Fruit fly (Drosophila melanogaster): ENCODE results near the gene Ptth.

Ptth gene

dm6 chr2L:594635-595384 is 18.1 kb upstream of the Ptth start, which contains the start of gene Gsc:
Gene Gsc (minus strand): TSS chr2L:594685.
- TF ChIP-seq CG17801 (GFP tag; optimal IDR thresholded peaks at IDR 0.05; ENCODE audit: partially characterized antibody): no peak

- TF ChIP-seq CG17801 (GFP tag; optimal IDR thresholded peaks at IDR 0.05; ENCODE audit: partially characterized antibody): no peak
These were observed 17.4 kb upstream of the Ptth start for dm6 chr2L:594048-594447.

dm6 chr2L:591511-591910 is 14.8 kb upstream of the Ptth start:
- no peak for TF ChIP-seq CG17801 (GFP tag; optimal IDR thresholded peaks at IDR 0.05; ENCODE audit: partially characterized antibody)

- no peak for TF ChIP-seq CG17801 (GFP tag; optimal IDR thresholded peaks at IDR 0.05; ENCODE audit: partially characterized antibody)
These were observed 8.6 kb upstream of the Ptth start for dm6 chr2L:585268-585667.

dm6 chr2L:577186-577585 is 490 bp upstream of the Ptth start, which contains the start of gene Pph13:
Gene Pph13 (plus strand): TSS chr2L:577486.
- no peak for TF ChIP-seq CG17801 (GFP tag; optimal IDR thresholded peaks at IDR 0.05; ENCODE audit: partially characterized antibody)

- peak; percentile 81 for TF ChIP-seq CG17801 (GFP tag; optimal IDR thresholded peaks at IDR 0.05; ENCODE audit: partially characterized antibody)
These were observed 2.5 kb downstream of the Ptth start, which contains the start of the genes Ipk2 and cold for dm6 chr2L:574226-574625. Gene Ipk2 (minus strand): TSS chr2L:574264. Gene cold (plus strand): TSS chr2L:574291.

- peak; percentile 28 for TF ChIP-seq CG17801 (GFP tag; optimal IDR thresholded peaks at IDR 0.05; ENCODE audit: partially characterized antibody)
These were observed 8.7 kb downstream of the Ptth start, which contains the start of the genes Nle and Sf3b1 for dm6 chr2L:568030-568429. Gene Nle (minus strand): TSS chr2L:568121. Gene Sf3b1 (plus strand): TSS chr2L:568340.

dm6 chr2L:563769-564550 is 12.7 kb downstream of the Ptth start, which contains the start of the genes uncNacbeta and CG2794:
Gene uncNacbeta (minus strand): TSS chr2L:563819.
Gene CG2794 (plus strand): TSS chr2L:564163.
- no peak for TF ChIP-seq CG17801 (GFP tag; optimal IDR thresholded peaks at IDR 0.05; ENCODE audit: partially characterized antibody)

dm6 chr2L:563314-563713 is 13.4 kb downstream of the Ptth start:
- TF ChIP-seq CG17801 (GFP tag; optimal IDR thresholded peaks at IDR 0.05; ENCODE audit: partially characterized antibody): no peak

dm6 chr2L:559770-560567 is 16.7 kb downstream of the Ptth start, which contains the start of gene rempA:
Gene rempA (minus strand): TSS chr2L:560310.
- no peak for TF ChIP-seq CG17801 (GFP tag; optimal IDR thresholded peaks at IDR 0.05; ENCODE audit: partially characterized antibody)

- TF ChIP-seq CG17801 (GFP tag; optimal IDR thresholded peaks at IDR 0.05; ENCODE audit: partially characterized antibody): no peak
These were observed 17.4 kb downstream of the Ptth start, which contains the start of gene Tspo for dm6 chr2L:559311-559710. Gene Tspo (plus strand): TSS chr2L:559612.

dm6 chr2L:552432-552929 is 24.2 kb downstream of the Ptth start, which contains the start of gene Ets21C:
Gene Ets21C (minus strand): TSS chr2L:552923.
- TF ChIP-seq CG17801 (GFP tag; optimal IDR thresholded peaks at IDR 0.05; ENCODE audit: partially characterized antibody): peak; percentile 30

- no peak for TF ChIP-seq CG17801 (GFP tag; optimal IDR thresholded peaks at IDR 0.05; ENCODE audit: partially characterized antibody)
These were observed 27.1 kb downstream of the Ptth start for dm6 chr2L:549637-550036.

dm6 chr2L:547978-548377 is 28.7 kb downstream of the Ptth start:
- no peak for TF ChIP-seq CG17801 (GFP tag; optimal IDR thresholded peaks at IDR 0.05; ENCODE audit: partially characterized antibody)
